Fruit fly (Drosophila melanogaster) whole organism, embryonic: ENCODE results near the gene plx.

Experiments used
- Atf3 ChIP-seq: fragments of 200-800 bp; sonication (Bioruptor generic); optimal IDR thresholded peaks from 3 replicates; lab custom pipeline; 2016; ENCODE audit warnings: missing biosample characterization, missing genetic modification characterization
- CG11504 ChIP-seq: fragments of 200-800 bp; sonication (Bioruptor generic); optimal IDR thresholded peaks from 3 replicates; lab custom pipeline; 2019; ENCODE audit warnings: missing biosample characterization, mild to moderate bottlenecking, missing genetic modification characterization, moderate library complexity
- CG11696 ChIP-seq: fragments of 200-800 bp; sonication (Bioruptor generic); IDR thresholded peaks from 2 replicates; pipeline ENCODE4 v1.3.6; 2022; ENCODE audit warnings: missing biosample characterization, missing genetic modification characterization
- CG15696 ChIP-seq: fragments of 200-800 bp; sonication (Bioruptor generic); optimal IDR thresholded peaks from 2 replicates; lab custom pipeline; 2019; ENCODE audit warnings: missing biosample characterization, mild to moderate bottlenecking, missing genetic modification characterization, moderate library complexity
- CG1603 ChIP-seq: fragments of 200-800 bp; sonication (Bioruptor generic); optimal IDR thresholded peaks from 2 replicates; lab custom pipeline; 2019; ENCODE audit warnings: missing biosample characterization, mild to moderate bottlenecking, missing genetic modification characterization, moderate library complexity
- CG17359 ChIP-seq: fragments of 200-800 bp; sonication (Bioruptor generic); optimal IDR thresholded peaks from 3 replicates; lab custom pipeline; 2018; ENCODE audit warnings: missing biosample characterization, mild to moderate bottlenecking, missing genetic modification characterization, moderate library complexity
- CG17829 ChIP-seq: fragments of 200-800 bp; optimal IDR thresholded peaks from 2 replicates; lab custom pipeline; 2019; ENCODE audit warnings: missing biosample characterization, mild to moderate bottlenecking, missing genetic modification characterization, moderate library complexity
- CG18619 ChIP-seq: fragments of 200-800 bp; sonication (Bioruptor generic); optimal IDR thresholded peaks from 3 replicates; lab custom pipeline; 2017; ENCODE audit warnings: missing biosample characterization, mild to moderate bottlenecking, missing genetic modification characterization
- CG2199 ChIP-seq: fragments of 200-800 bp; sonication (Bioruptor generic); IDR thresholded peaks from 3 replicates; pipeline ENCODE4 v1.3.6; 2022; ENCODE audit warnings: missing biosample characterization, missing genetic modification characterization
- CG2202 ChIP-seq: fragments of 200-800 bp; sonication (Bioruptor generic); optimal IDR thresholded peaks from 2 replicates; lab custom pipeline; 2018; ENCODE audit warnings: missing biosample characterization, mild to moderate bottlenecking, missing genetic modification characterization
- CG2889 ChIP-seq: fragments of 200-800 bp; sonication (Bioruptor generic); IDR thresholded peaks from 3 replicates; pipeline ENCODE4 v1.3.6; 2022; ENCODE audit warnings: missing biosample characterization, missing genetic modification characterization
- CG31365 ChIP-seq: fragments of 200-800 bp; sonication (Bioruptor generic); optimal IDR thresholded peaks from 2 replicates; lab custom pipeline; 2018; ENCODE audit warnings: missing biosample characterization, mild to moderate bottlenecking, missing genetic modification characterization
- CG8388 ChIP-seq: fragments of 200-800 bp; sonication (Bioruptor generic); optimal IDR thresholded peaks from 2 replicates; lab custom pipeline; 2019; ENCODE audit warnings: missing biosample characterization, mild to moderate bottlenecking, missing genetic modification characterization, moderate library complexity
- CG9609 ChIP-seq: fragments of 200-800 bp; sonication (Bioruptor generic); optimal IDR thresholded peaks from 3 replicates; lab custom pipeline; 2016; ENCODE audit warnings: missing biosample characterization, missing genetic modification characterization
- CHES-1-like ChIP-seq: fragments of 200-800 bp; sonication (Bioruptor generic); optimal IDR thresholded peaks from 2 replicates; lab custom pipeline; 2016; ENCODE audit warnings: missing biosample characterization, missing genetic modification characterization
- D ChIP-seq, 2 experiments: fragments of 200-800 bp in 1 of 2; fragments of >200 bp in 1 of 2; sonication (Bioruptor generic) in 1 of 2; optimal IDR thresholded peaks; 2 replicates in 1 of 2; 3 replicates in 1 of 2; lab custom pipeline; 2017; ENCODE audit warnings: mild to moderate bottlenecking in 1 of 2, missing biosample characterization in 1 of 2, missing genetic modification characterization in 1 of 2, missing genetic modification reagents in 1 of 2
- Doc2 ChIP-seq: fragments of 200-800 bp; sonication (Bioruptor generic); IDR thresholded peaks from 2 replicates; pipeline ENCODE4 v1.3.6; 2022; ENCODE audit warnings: missing biosample characterization, missing genetic modification characterization
- Ets97D ChIP-seq: fragments of 200-800 bp; sonication (Bioruptor generic); optimal IDR thresholded peaks from 3 replicates; lab custom pipeline; 2016; ENCODE audit warnings: missing biosample characterization, missing genetic modification characterization
- HLH3B ChIP-seq: fragments of 200-800 bp; sonication (Bioruptor generic); IDR thresholded peaks from 2 replicates; pipeline ENCODE4 v1.3.6; 2022; ENCODE audit warnings: missing biosample characterization, missing genetic modification characterization
- HLH54F ChIP-seq: fragments of 200-800 bp; sonication (Bioruptor generic); optimal IDR thresholded peaks from 3 replicates; lab custom pipeline; 2016; ENCODE audit warnings: missing biosample characterization, missing genetic modification characterization
- HLHmδ ChIP-seq: fragments of 200-800 bp; sonication (Bioruptor generic); optimal IDR thresholded peaks from 2 replicates; lab custom pipeline; 2018; ENCODE audit warnings: missing biosample characterization, mild to moderate bottlenecking, missing genetic modification characterization, moderate library complexity
- Hr39 ChIP-seq: fragments of >200 bp; optimal IDR thresholded peaks from 2 replicates; lab custom pipeline; 2017
- Myb ChIP-seq: fragments of 200-800 bp; sonication (Bioruptor generic); optimal IDR thresholded peaks from 2 replicates; lab custom pipeline; 2016; ENCODE audit warnings: missing biosample characterization, missing genetic modification characterization
- PHDP ChIP-seq: fragments of 200-800 bp; sonication (Bioruptor generic); optimal IDR thresholded peaks from 3 replicates; lab custom pipeline; 2018; ENCODE audit warnings: missing biosample characterization, mild to moderate bottlenecking, missing genetic modification characterization, moderate library complexity
- ab ChIP-seq: fragments of 200-800 bp; sonication (Bioruptor generic); optimal IDR thresholded peaks from 2 replicates; lab custom pipeline; 2016; ENCODE audit warnings: missing biosample characterization, missing genetic modification characterization
- abd-A ChIP-seq: fragments of 200-800 bp; sonication (Bioruptor generic); optimal IDR thresholded peaks from 3 replicates; lab custom pipeline; 2019; ENCODE audit warnings: missing biosample characterization, mild to moderate bottlenecking, missing genetic modification characterization, moderate library complexity
- amos ChIP-seq: fragments of 200-800 bp; sonication (Bioruptor generic); IDR thresholded peaks from 2 replicates; pipeline ENCODE4 v1.3.6; 2022; ENCODE audit warnings: missing biosample characterization, missing genetic modification characterization; ENCODE audit not compliant: partially characterized antibody
- ase ChIP-seq: fragments of 200-800 bp; sonication (Bioruptor generic); IDR thresholded peaks from 3 replicates; pipeline ENCODE4 v1.3.6; 2022; ENCODE audit warnings: missing biosample characterization, missing genetic modification characterization
- bbx ChIP-seq: fragments of 200-800 bp; sonication (Bioruptor generic); IDR thresholded peaks from 2 replicates; pipeline ENCODE4 v1.3.6; 2022; ENCODE audit warnings: missing biosample characterization, missing genetic modification characterization; ENCODE audit not compliant: partially characterized antibody
- btn ChIP-seq: fragments of 200-800 bp; sonication (Bioruptor generic); optimal IDR thresholded peaks from 2 replicates; lab custom pipeline; 2016; ENCODE audit warnings: missing biosample characterization, missing genetic modification characterization
- corto ChIP-seq: fragments of 200-800 bp; sonication (Bioruptor generic); optimal IDR thresholded peaks from 2 replicates; lab custom pipeline; 2016; ENCODE audit warnings: missing biosample characterization, mild to moderate bottlenecking, missing genetic modification characterization, moderate library complexity
- da ChIP-seq: fragments of 200-800 bp; sonication (Bioruptor generic); optimal IDR thresholded peaks from 2 replicates; lab custom pipeline; 2016; ENCODE audit warnings: missing biosample characterization, missing genetic modification characterization
- disco-r ChIP-seq: fragments of 200-800 bp; sonication (Bioruptor generic); optimal IDR thresholded peaks from 2 replicates; lab custom pipeline; 2016; ENCODE audit warnings: missing biosample characterization, missing genetic modification characterization
- dysf ChIP-seq: fragments of 200-800 bp; sonication (Bioruptor generic); IDR thresholded peaks from 3 replicates; pipeline ENCODE4 v1.3.6; 2022; ENCODE audit warnings: missing biosample characterization, missing genetic modification characterization
- p53 ChIP-seq: fragments of 200-800 bp; sonication (Bioruptor generic); optimal IDR thresholded peaks from 2 replicates; lab custom pipeline; 2016; ENCODE audit warnings: missing biosample characterization, missing genetic modification characterization
- pb ChIP-seq: fragments of 200-800 bp; sonication (Bioruptor generic); optimal IDR thresholded peaks from 3 replicates; lab custom pipeline; 2016; ENCODE audit warnings: missing biosample characterization, missing genetic modification characterization
- rib ChIP-seq: fragments of 200-800 bp; sonication (Bioruptor generic); IDR thresholded peaks from 2 replicates; pipeline ENCODE4 v1.3.6; 2022; ENCODE audit warnings: missing biosample characterization, missing genetic modification characterization
- schlank ChIP-seq: fragments of 200-800 bp; sonication (Bioruptor generic); optimal IDR thresholded peaks from 2 replicates; lab custom pipeline; 2018; ENCODE audit warnings: missing biosample characterization, mild to moderate bottlenecking, missing genetic modification characterization
- shn ChIP-seq: fragments of 200-800 bp; sonication (Bioruptor generic); optimal IDR thresholded peaks from 3 replicates; lab custom pipeline; 2016; ENCODE audit warnings: missing biosample characterization, missing genetic modification characterization
- sim ChIP-seq: fragments of 200-800 bp; sonication (Bioruptor generic); IDR thresholded peaks from 2 replicates; pipeline ENCODE4 v1.3.6; 2022; ENCODE audit warnings: missing biosample characterization, missing genetic modification characterization
- sisA ChIP-seq: fragments of 200-800 bp; sonication (Bioruptor generic); IDR thresholded peaks from 2 replicates; pipeline ENCODE4 v1.3.6; 2022; ENCODE audit warnings: missing biosample characterization, missing genetic modification characterization
- slbo ChIP-seq: fragments of 200-800 bp; sonication (Bioruptor generic); IDR thresholded peaks from 2 replicates; pipeline ENCODE4 v1.3.6; 2022; ENCODE audit warnings: missing biosample characterization, missing genetic modification characterization
- sna ChIP-seq: fragments of 200-800 bp; sonication (Bioruptor generic); IDR thresholded peaks from 2 replicates; pipeline ENCODE4 v1.3.6; 2022; ENCODE audit warnings: missing biosample characterization, missing genetic modification characterization; ENCODE audit not compliant: partially characterized antibody
- stwl ChIP-seq: fragments of 200-800 bp; sonication (Bioruptor generic); optimal IDR thresholded peaks from 3 replicates; lab custom pipeline; 2018; ENCODE audit warnings: missing biosample characterization, mild to moderate bottlenecking, missing genetic modification characterization, moderate library complexity
- vnd ChIP-seq: fragments of 200-800 bp; sonication (Bioruptor generic); IDR thresholded peaks from 3 replicates; pipeline ENCODE4 v1.3.6; 2022; ENCODE audit warnings: missing biosample characterization, missing genetic modification characterization; ENCODE audit not compliant: partially characterized antibody
- z ChIP-seq: fragments of 200-800 bp; sonication (Bioruptor generic); IDR thresholded peaks from 3 replicates; pipeline ENCODE4 v1.3.6; 2022; ENCODE audit warnings: missing biosample characterization, missing genetic modification characterization
- zen2 ChIP-seq: fragments of 200-800 bp; sonication (Bioruptor generic); IDR thresholded peaks from 3 replicates; pipeline ENCODE4 v1.3.6; 2022; ENCODE audit warnings: missing biosample characterization, missing genetic modification characterization; ENCODE audit not compliant: partially characterized antibody
- zfh1 ChIP-seq: fragments of 200-800 bp; sonication (Bioruptor generic); IDR thresholded peaks from 3 replicates; pipeline ENCODE4 v1.3.6; 2022; ENCODE audit warnings: missing biosample characterization, missing genetic modification characterization
- zfh2 ChIP-seq: fragments of 200-800 bp; sonication (Bioruptor generic); optimal IDR thresholded peaks from 2 replicates; lab custom pipeline; 2016; ENCODE audit warnings: missing biosample characterization, missing genetic modification characterization

plx gene

DNA sequence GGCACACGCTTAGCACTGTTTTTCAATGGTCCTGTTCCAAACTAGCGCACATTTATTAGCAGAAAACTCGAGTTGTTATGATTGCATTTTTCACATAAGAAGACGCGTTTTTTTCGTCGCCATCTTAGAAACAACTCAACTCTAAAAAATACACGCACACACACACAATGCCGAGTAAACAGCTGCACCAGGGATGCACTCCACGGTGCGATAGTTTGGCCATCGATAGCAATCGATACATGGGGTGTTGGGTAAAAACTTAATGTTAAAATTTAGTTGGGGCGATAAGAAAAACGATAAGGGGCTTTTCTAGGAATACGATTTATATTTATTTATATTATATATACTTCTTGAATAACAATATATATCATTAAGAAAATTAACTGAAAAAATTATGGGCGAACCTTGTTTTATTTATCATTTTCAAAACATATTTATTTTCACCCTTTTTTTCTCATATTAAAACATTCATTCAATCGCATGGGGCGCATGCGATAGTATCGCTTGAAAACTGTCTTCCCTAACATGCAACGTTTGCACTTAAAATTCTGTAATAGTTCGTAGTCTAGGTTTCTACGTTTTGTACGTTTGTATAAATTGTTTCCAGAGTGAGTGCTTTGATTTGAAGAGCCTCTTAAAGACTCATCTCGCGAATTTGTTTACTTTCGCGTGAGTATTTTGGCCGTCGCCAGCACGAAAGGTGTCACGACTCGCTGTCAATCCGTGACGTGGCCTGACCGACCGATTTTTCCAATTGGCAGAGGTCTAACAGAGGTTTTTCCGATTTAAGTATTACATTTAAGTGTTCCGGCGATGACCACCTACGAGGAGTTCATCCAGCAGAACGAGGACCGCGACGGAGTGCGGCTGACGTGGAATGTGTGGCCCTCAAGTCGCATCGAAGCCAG lies 36.8 kb upstream of the plx start, which contains the start of the genes MTA1-like and Sec23 (continued):
- TF ChIP-seq CG9609 (peak; percentile 22), Ets97D (GFP tag; lab: Kevin White, UChicago) (peak; percentile 64), amos (GFP tag; lab: Robert Waterston, UW) (peak; percentile 92), rib (GFP tag; lab: Robert Waterston, UW) (no peak; the same call in 1 of the 2 replicates), CG2202 (no peak), CG1603 (peak; percentile 49), slbo (GFP tag; lab: Robert Waterston, UW) (peak; percentile 72), shn (GFP tag; lab: Kevin White, UChicago) (no peak), zfh1 (GFP tag; lab: Robert Waterston, UW) (0 out of 3 replicates have a peak, but pooled peaks have one; percentile 27), HLH3B (GFP tag; lab: Robert Waterston, UW) (peak; percentile 35; the same call in 1 of the 2 replicates), sim (GFP tag; lab: Robert Waterston, UW) (no peak), Hr39 (lab: Kevin White, UChicago) (no peak), ase (no peak), Atf3 (GFP tag; lab: Kevin White, UChicago) (no peak), z (GFP tag; lab: Robert Waterston, UW) (no peak), CG2199 (GFP tag; lab: Robert Waterston, UW) (no peak), dysf (GFP tag; lab: Robert Waterston, UW) (peak; percentile 17; the same call in 1 of the 3 replicates), CG17829 (tag; lab: Kevin White, UChicago) (peak; percentile 78), CG2889 (GFP tag; lab: Robert Waterston, UW) (no peak), vnd (GFP tag; lab: Robert Waterston, UW) (peak; percentile 95), sna (peak; percentile 94), CG31365 (tag; lab: Kevin White, UChicago) (no peak), disco-r (no peak), ab (GFP tag; lab: Kevin White, UChicago) (no peak), CG11504 (tag; lab: Kevin White, UChicago) (no peak), da (no peak), schlank (tag; lab: Kevin White, UChicago) (no peak), btn (GFP tag; lab: Kevin White, UChicago) (no peak), CG18619 (GFP tag; lab: Kevin White, UChicago) (peak; percentile 57), Doc2 (no peak), p53 (no peak), abd-A (no peak), zfh2 (GFP tag; lab: Kevin White, UChicago) (peak; percentile 54), CG17359 (tag; lab: Kevin White, UChicago) (peak; percentile 16), Myb (GFP tag; lab: Kevin White, UChicago) (no peak), HLHmδ (GFP tag; lab: Kevin White, UChicago) (peak; percentile 41), bbx (GFP tag; lab: Robert Waterston, UW) (peak; percentile 90), CG8388 (peak; percentile 28), CG15696 (tag; lab: Kevin White, UChicago) (peak; percentile 49), CHES-1-like (GFP tag; lab: Kevin White, UChicago) (no peak), sisA (GFP tag; lab: Robert Waterston, UW) (peak; percentile 55), CG11696 (GFP tag; lab: Robert Waterston, UW) (no peak), zen2 (GFP tag; lab: Robert Waterston, UW) (peak; percentile 85; the same call in 2 of the 3 replicates), PHDP (tag; lab: Kevin White, UChicago) (peak; percentile 48), stwl (tag; lab: Kevin White, UChicago) (no peak), corto (GFP tag; lab: Kevin White, UChicago) (peak; percentile 60), D (optimal IDR thresholded peaks at IDR 0.05; lab: Kevin White, UChicago) (no peak), D (GFP tag; optimal IDR thresholded peaks at IDR 0.05; lab: Kevin White, UChicago) (peak; percentile 18), HLH54F (GFP tag; lab: Kevin White, UChicago) (peak; percentile 38), pb (GFP tag; lab: Kevin White, UChicago) (no peak)
